Worm (Caenorhabditis elegans) whole organism, late embryonic: ENCODE results near the gene ZK757.1.

Source experiments
- K09A11.1 ChIP-seq: sonication (generic microtip); optimal IDR thresholded peaks from 2 replicates; lab custom pipeline; 2017; ENCODE audit warnings: antibody characterized with exemption, mild to moderate bottlenecking, missing genetic modification characterization, missing compliant biosample characterization; ENCODE audit not compliant: insufficient read depth
- T23F11.4 ChIP-seq: fragments of 200-800 bp; sonication (Bioruptor generic); optimal IDR thresholded peaks from 2 replicates; lab custom pipeline; 2018; ENCODE audit warnings: mild to moderate bottlenecking, missing genetic modification characterization, missing compliant biosample characterization
- ama-1 ChIP-seq: fragments of 150-350 bp; optimal IDR thresholded peaks from 2 replicates; lab custom pipeline; 2014
- ceh-14 ChIP-seq: sonication (generic microtip); optimal IDR thresholded peaks from 2 replicates; lab custom pipeline; 2016; ENCODE audit warnings: missing genotype, missing genetic modification characterization, missing compliant biosample characterization
- ceh-18 ChIP-seq: sonication (generic microtip); optimal IDR thresholded peaks from 2 replicates; lab custom pipeline; 2016; ENCODE audit warnings: missing genetic modification characterization, missing compliant biosample characterization
- ceh-24 ChIP-seq: sonication (generic microtip); optimal IDR thresholded peaks from 2 replicates; lab custom pipeline; 2016; ENCODE audit warnings: mild to moderate bottlenecking, missing genetic modification characterization, missing compliant biosample characterization
- ceh-6 ChIP-seq: fragments of 200-800 bp; sonication (Bioruptor generic); optimal IDR thresholded peaks from 2 replicates; lab custom pipeline; 2018; ENCODE audit warnings: mild to moderate bottlenecking, missing genetic modification characterization, missing compliant biosample characterization
- elt-2 ChIP-seq: sonication (generic microtip); optimal IDR thresholded peaks from 2 replicates; lab custom pipeline; 2016; ENCODE audit warnings: missing genetic modification reagents, missing genetic modification characterization, missing compliant biosample characterization
- fkh-10 ChIP-seq: fragments of 150-350 bp; optimal IDR thresholded peaks from 2 replicates; lab custom pipeline; 2014; ENCODE audit warnings: missing biosample characterization, missing genetic modification reagents, missing genetic modification characterization
- lin-11 ChIP-seq: fragments of 200-800 bp; sonication (Bioruptor generic); optimal IDR thresholded peaks from 2 replicates; lab custom pipeline; 2018; ENCODE audit warnings: mild to moderate bottlenecking, missing genetic modification characterization, missing compliant biosample characterization
- nfya-1 ChIP-seq: sonication (generic microtip); optimal IDR thresholded peaks from 2 replicates; lab custom pipeline; 2017; ENCODE audit warnings: missing genetic modification characterization, mild to moderate bottlenecking, missing compliant biosample characterization, antibody characterized with exemption, moderate library complexity
- pqm-1 ChIP-seq: sonication (generic microtip); optimal IDR thresholded peaks from 2 replicates; lab custom pipeline; 2016; ENCODE audit warnings: missing genetic modification characterization, missing compliant biosample characterization
- ref-2 ChIP-seq: sonication (generic microtip); optimal IDR thresholded peaks from 2 replicates; lab custom pipeline; 2016; ENCODE audit warnings: missing genetic modification characterization, missing compliant biosample characterization
- unc-55 ChIP-seq: sonication (generic microtip); optimal IDR thresholded peaks from 2 replicates; lab custom pipeline; 2017; ENCODE audit warnings: missing biosample characterization, missing genetic modification reagents, missing genetic modification characterization

DNA sequence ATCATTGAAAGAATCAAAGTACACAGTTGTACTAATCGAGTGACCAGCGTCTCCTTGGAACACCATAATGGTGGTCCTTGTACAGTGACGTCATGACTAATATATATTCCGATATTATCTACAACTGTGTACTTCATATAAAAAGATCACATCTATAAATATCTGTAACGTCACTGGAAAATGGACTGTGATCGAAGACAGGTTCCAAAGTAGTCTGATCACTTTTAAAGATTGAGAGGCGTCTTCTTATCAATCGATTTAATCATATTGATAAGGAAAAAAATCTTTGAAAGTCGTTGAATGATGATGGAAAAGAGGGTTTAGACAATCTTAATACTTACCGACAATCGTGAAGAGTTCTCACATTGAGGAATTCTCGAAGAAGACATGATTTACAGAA, 12.9 kb downstream of the ZK757.1 start:
- TF ChIP-seq unc-55 (GFP tag; lab: Kevin White, UChicago) (no peak), lin-11 (tag; lab: Kevin White, UChicago) (no peak), K09A11.1 (tag; lab: Kevin White, UChicago) (no peak), T23F11.4 (no peak), ama-1 (lab: Kevin White, UChicago) (no peak), pqm-1 (no peak), fkh-10 (GFP tag; lab: Kevin White, UChicago) (no peak), ceh-18 (tag; lab: Kevin White, UChicago) (no peak), elt-2 (tag; lab: Kevin White, UChicago) (peak; percentile 49), ceh-14 (tag; lab: Kevin White, UChicago) (no peak), nfya-1 (tag; lab: Kevin White, UChicago) (no peak), ceh-6 (no peak), ref-2 (tag; lab: Kevin White, UChicago) (no peak), ceh-24 (tag; lab: Kevin White, UChicago) (no peak)
